Fruit fly (Drosophila melanogaster): ENCODE results near the gene mah.

mah gene

dm6 chr3R:24947332-24947731 lies at the start of gene mah:
mah (plus strand) TSS chr3R:24947632.
- TF ChIP-seq CG15336 (GFP tag; IDR thresholded peaks at IDR 0.05) = no peak
- TF ChIP-seq CG16779 (tag; optimal IDR thresholded peaks at IDR 0.05) = no peak
- peak; percentile 2 for TF ChIP-seq svp (GFP tag)
- TF ChIP-seq Lpt (GFP tag; optimal IDR thresholded peaks at IDR 0.05) = no peak

dm6 chr3R:24900816-24901215 lies 46.6 kb upstream of the mah start, which contains the start of gene CG10845:
CG10845 (plus strand) TSS chr3R:24901116.
- TF ChIP-seq Lpt (GFP tag; optimal IDR thresholded peaks at IDR 0.05) (no peak), CG32006 (GFP tag; optimal IDR thresholded peaks at IDR 0.05) (no peak), CG6163 (GFP tag; IDR thresholded peaks at IDR 0.05) (no peak), Eip75B (GFP tag; optimal IDR thresholded peaks at IDR 0.05) (no peak)

DNA sequence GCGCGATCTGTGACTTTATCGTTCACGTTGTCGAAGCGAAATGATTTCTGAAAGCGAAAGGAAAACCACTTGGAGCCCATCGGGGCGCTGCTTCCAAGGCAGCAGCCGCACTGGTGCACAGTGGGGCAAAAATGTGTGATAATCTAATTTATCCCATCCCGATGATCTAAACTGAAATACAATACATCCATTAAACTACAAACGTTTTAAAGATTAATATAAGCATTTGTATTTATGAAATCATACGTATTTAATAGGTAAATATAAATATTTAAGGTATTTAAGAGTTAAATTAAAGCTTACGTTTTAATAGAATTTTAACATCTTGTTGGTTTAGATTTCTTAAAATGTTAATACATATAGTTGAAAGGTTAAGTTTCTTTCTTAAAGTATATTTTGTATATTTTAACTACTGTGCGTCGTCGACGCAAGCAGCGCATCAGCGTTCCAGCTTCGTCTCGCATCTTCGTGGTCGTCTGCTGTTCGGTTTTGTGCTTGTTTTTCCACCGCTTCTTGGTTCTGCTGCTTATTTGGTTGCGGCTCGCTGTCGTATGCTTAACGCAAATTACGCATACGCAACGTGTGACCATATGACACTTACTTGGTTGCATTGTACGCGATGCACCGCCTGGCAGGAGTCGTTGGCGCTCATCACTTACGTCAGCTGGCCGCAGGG lies 41.3 kb upstream of the mah start, which contains the start of gene CG13643:
TSS of gene CG13643 (minus strand) at position 46 of the 676 bp plus-strand sequence.
- TF ChIP-seq CG6163 (GFP tag; IDR thresholded peaks at IDR 0.05) (0 out of 3 replicates have a peak, but pooled peaks have one; percentile 6), topi (GFP tag; optimal IDR thresholded peaks at IDR 0.05) (peak; percentile 12), esn (GFP tag; optimal IDR thresholded peaks at IDR 0.05) (no peak), CG10669 (GFP tag; optimal IDR thresholded peaks at IDR 0.05) (no peak), CG8119 (GFP tag; IDR thresholded peaks at IDR 0.05) (peak; percentile 86), CG1621 (tag; optimal IDR thresholded peaks at IDR 0.05) (no peak), CG11294 (GFP tag; IDR thresholded peaks at IDR 0.05) (no peak), eg (GFP tag; IDR thresholded peaks at IDR 0.05) (peak; percentile 31; the same call in 1 of the 3 replicates), CG8632 (GFP tag; optimal IDR thresholded peaks at IDR 0.05) (peak; percentile 66), vri (GFP tag; optimal IDR thresholded peaks at IDR 0.05) (no peak), cyc (GFP tag; optimal IDR thresholded peaks at IDR 0.05) (peak; percentile 1), Lpt (GFP tag; optimal IDR thresholded peaks at IDR 0.05) (peak; percentile 36), Sox14 (GFP tag; optimal IDR thresholded peaks at IDR 0.05) (no peak), CG4318 (GFP tag; optimal IDR thresholded peaks at IDR 0.05) (peak; percentile 64), pdm3 (GFP tag; optimal IDR thresholded peaks at IDR 0.05) (peak; percentile 23), CG6854 (GFP tag; optimal IDR thresholded peaks at IDR 0.05) (no peak), CG3032 (tag; optimal IDR thresholded peaks at IDR 0.05) (no peak), CG34406 (GFP tag; optimal IDR thresholded peaks at IDR 0.05) (peak; percentile 62), CG32006 (GFP tag; optimal IDR thresholded peaks at IDR 0.05) (peak; percentile 85), CG11902 (GFP tag; optimal IDR thresholded peaks at IDR 0.05) (no peak), svp (GFP tag) (peak; percentile 70), CG6808 (GFP tag; optimal IDR thresholded peaks at IDR 0.05) (peak; percentile 41), spab (GFP tag; optimal IDR thresholded peaks at IDR 0.05) (no peak), Hr38 (GFP tag; optimal IDR thresholded peaks at IDR 0.05) (no peak), CG11762 (GFP tag; optimal IDR thresholded peaks at IDR 0.05; ENCODE audit: insufficient read depth) (peak; percentile 69), Eip78C (GFP tag) (peak; percentile 88), fkh (GFP tag; optimal IDR thresholded peaks at IDR 0.05) (no peak), Smox (GFP tag; optimal IDR thresholded peaks at IDR 0.05) (peak; percentile 4), Hr4 (GFP tag; optimal IDR thresholded peaks at IDR 0.05) (peak; percentile 55), acj6 (GFP tag; optimal IDR thresholded peaks at IDR 0.05) (peak; percentile 58), CG16779 (tag; optimal IDR thresholded peaks at IDR 0.05) (peak; percentile 17), fd59A (GFP tag; optimal IDR thresholded peaks at IDR 0.05) (no peak), CG6276 (GFP tag; optimal IDR thresholded peaks at IDR 0.05) (peak; percentile 75), dac (GFP tag; optimal IDR thresholded peaks at IDR 0.05) (peak; percentile 18), CG10631 (GFP tag; optimal IDR thresholded peaks at IDR 0.05) (peak; percentile 40), CG31627 (GFP tag; optimal IDR thresholded peaks at IDR 0.05) (no peak), Met (GFP tag; optimal IDR thresholded peaks at IDR 0.05) (peak; percentile 18), CG7368 (GFP tag; optimal IDR thresholded peaks at IDR 0.05) (peak; percentile 11), Sox102F (GFP tag; optimal IDR thresholded peaks at IDR 0.05) (no peak), dsx (GFP tag; optimal IDR thresholded peaks at IDR 0.05; ENCODE audit: poor library complexity, severe bottlenecking) (peak; percentile 12), ss (GFP tag; optimal IDR thresholded peaks at IDR 0.05) (peak; percentile 35 to 56), Eip93F (GFP tag; optimal IDR thresholded peaks at IDR 0.05) (no peak), Ets21C (GFP tag; optimal IDR thresholded peaks at IDR 0.05) (no peak), CG3919 (GFP tag; optimal IDR thresholded peaks at IDR 0.05) (peak; percentile 67)
